Worm (Caenorhabditis elegans) whole organism, L1 larva: Measurements from ENCODE around the gene T24C12.4.

Source experiments
- F16B12.6 ChIP-seq: fragments of 150-350 bp; optimal IDR thresholded peaks from 2 replicates; lab custom pipeline; 2014; ENCODE audit warnings: missing biosample characterization, missing genetic modification characterization
- Y116A8C.19 ChIP-seq: sonication (generic microtip); optimal IDR thresholded peaks from 2 replicates; lab custom pipeline; 2016; ENCODE audit warnings: missing compliant biosample characterization, missing genetic modification characterization, borderline replicate concordance
- aha-1 ChIP-seq: fragments of 150-350 bp; optimal IDR thresholded peaks from 2 replicates; lab custom pipeline; 2014; ENCODE audit warnings: missing biosample characterization, missing genetic modification characterization
- alr-1 ChIP-seq: fragments of 200-800 bp; sonication (Bioruptor generic); optimal IDR thresholded peaks from 2 replicates; lab custom pipeline; 2018; ENCODE audit warnings: borderline replicate concordance, mild to moderate bottlenecking, missing genetic modification characterization, missing compliant biosample characterization
- aly-2 ChIP-seq: fragments of 150-350 bp; optimal IDR thresholded peaks from 2 replicates; lab custom pipeline; 2014; ENCODE audit warnings: missing biosample characterization, missing genetic modification characterization
- blmp-1 ChIP-seq: fragments of 150-350 bp; optimal IDR thresholded peaks from 2 replicates; lab custom pipeline; 2014; ENCODE audit warnings: missing biosample characterization, missing genetic modification characterization
- ceh-63 ChIP-seq: fragments of 200-800 bp; sonication (Bioruptor generic); optimal IDR thresholded peaks from 2 replicates; lab custom pipeline; 2018; ENCODE audit warnings: mild to moderate bottlenecking, missing genetic modification characterization, missing compliant biosample characterization
- ceh-88 ChIP-seq: fragments of 200-800 bp; sonication (Bioruptor generic); IDR thresholded peaks from 2 replicates; pipeline ENCODE4 v1.3.6; 2022; ENCODE audit warnings: missing genetic modification characterization, missing compliant biosample characterization
- ces-1 ChIP-seq: fragments of 150-350 bp; optimal IDR thresholded peaks from 2 replicates; lab custom pipeline; 2014; ENCODE audit warnings: missing biosample characterization, missing genetic modification reagents, missing genetic modification characterization
- dpl-1 ChIP-seq, 3 experiments: fragments of 150-350 bp in 2 of 3; sonication (generic microtip) in 1 of 3; optimal IDR thresholded peaks; 2 replicates each; lab custom pipeline; 2014 to 2017; ENCODE audit warnings: missing biosample characterization in 3 of 3, missing genetic modification characterization in 3 of 3, missing genetic modification reagents in 3 of 3
- dsc-1 ChIP-seq: sonication (generic microtip); optimal IDR thresholded peaks from 2 replicates; lab custom pipeline; 2016; ENCODE audit warnings: mild to moderate bottlenecking, missing genetic modification characterization, missing compliant biosample characterization
- efl-1 ChIP-seq, 4 experiments: fragments of 150-350 bp; optimal IDR thresholded peaks in 3 of 4; peaks in 1 of 4; 1 replicate in 1 of 4; 2 replicates in 3 of 4; lab custom pipeline; 2014; ENCODE audit warnings: missing biosample characterization in 2 of 4, missing genetic modification characterization in 2 of 4, missing genetic modification reagents in 2 of 4
- efl-3 ChIP-seq: fragments of 200-800 bp; sonication (Bioruptor generic); optimal IDR thresholded peaks from 2 replicates; lab custom pipeline; 2018; ENCODE audit warnings: mild to moderate bottlenecking, missing genetic modification characterization, missing compliant biosample characterization
- egl-27 ChIP-seq, 2 experiments: fragments of 150-350 bp in 1 of 2; sonication (generic microtip); optimal IDR thresholded peaks; 3 replicates each; lab custom pipeline; 2017 to 2018; ENCODE audit warnings: missing biosample characterization in 2 of 2, missing genetic modification characterization in 2 of 2, missing genetic modification reagents in 2 of 2
- elt-3 ChIP-seq, 6 experiments: fragments of 150-350 bp in 1 of 6; sonication (generic microtip); optimal IDR thresholded peaks; 2 replicates each; lab custom pipeline; 2017 to 2018; ENCODE audit warnings: missing biosample characterization in 6 of 6, missing genetic modification characterization in 6 of 6, inconsistent platforms in 1 of 6
- ets-5 ChIP-seq: fragments of 200-800 bp; sonication (Bioruptor generic); IDR thresholded peaks from 2 replicates; pipeline ENCODE4 v1.3.6; 2022; ENCODE audit warnings: missing genetic modification characterization, missing compliant biosample characterization
- fkh-10 ChIP-seq: sonication (generic microtip); optimal IDR thresholded peaks from 2 replicates; lab custom pipeline; 2017; ENCODE audit warnings: missing biosample characterization, missing genetic modification reagents, missing genetic modification characterization
- fkh-8 ChIP-seq: sonication (generic microtip); optimal IDR thresholded peaks from 2 replicates; lab custom pipeline; 2016; ENCODE audit warnings: mild to moderate bottlenecking, missing genetic modification characterization, missing compliant biosample characterization
- fos-1 ChIP-seq: fragments of 150-350 bp; optimal IDR thresholded peaks from 2 replicates; lab custom pipeline; 2014; ENCODE audit warnings: missing biosample characterization, missing genetic modification characterization
- grh-1 ChIP-seq: fragments of 200-800 bp; sonication (Bioruptor generic); IDR thresholded peaks from 2 replicates; pipeline ENCODE4 v1.3.6; 2022; ENCODE audit warnings: missing genetic modification reagents, missing genetic modification characterization, missing compliant biosample characterization
- hlh-17 ChIP-seq: fragments of 200-800 bp; sonication (Bioruptor generic); optimal IDR thresholded peaks from 2 replicates; lab custom pipeline; 2018; ENCODE audit warnings: missing genetic modification characterization, mild to moderate bottlenecking, missing compliant biosample characterization, moderate library complexity, borderline replicate concordance
- hlh-4 ChIP-seq: sonication (generic microtip); optimal IDR thresholded peaks from 2 replicates; lab custom pipeline; 2016; ENCODE audit warnings: mild to moderate bottlenecking, missing genetic modification characterization, missing compliant biosample characterization
- hpl-2 ChIP-seq: fragments of 150-350 bp; optimal IDR thresholded peaks from 2 replicates; lab custom pipeline; 2014; ENCODE audit warnings: missing biosample characterization, missing genetic modification reagents, missing genetic modification characterization
- isw-1 ChIP-seq: fragments of 200-800 bp; sonication (Bioruptor generic); IDR thresholded peaks from 2 replicates; pipeline ENCODE4 v1.3.6; 2022; ENCODE audit warnings: missing genetic modification characterization, missing compliant biosample characterization
- jun-1 ChIP-seq: fragments of 150-350 bp; optimal IDR thresholded peaks from 2 replicates; lab custom pipeline; 2014; ENCODE audit warnings: missing biosample characterization, missing genetic modification reagents, missing genetic modification characterization
- lin-13 ChIP-seq: fragments of 150-350 bp; optimal IDR thresholded peaks from 2 replicates; lab custom pipeline; 2014; ENCODE audit warnings: missing biosample characterization, missing genetic modification reagents, missing genetic modification characterization
- lin-14 ChIP-seq: fragments of 200-800 bp; sonication (Bioruptor generic); optimal IDR thresholded peaks from 2 replicates; lab custom pipeline; 2018; ENCODE audit warnings: mild to moderate bottlenecking, missing genetic modification characterization, moderate library complexity, missing compliant biosample characterization
- lir-3 ChIP-seq: sonication (generic microtip); optimal IDR thresholded peaks from 2 replicates; lab custom pipeline; 2016; ENCODE audit warnings: mild to moderate bottlenecking, missing genetic modification characterization, moderate library complexity, missing compliant biosample characterization; ENCODE audit not compliant: poor library complexity
- lsy-2 ChIP-seq, 2 experiments: fragments of 150-350 bp; optimal IDR thresholded peaks; 2 replicates each; lab custom pipeline; 2014; ENCODE audit warnings: missing biosample characterization in 2 of 2, missing genetic modification characterization in 2 of 2
- mdl-1 ChIP-seq, 2 experiments: fragments of 150-350 bp; optimal IDR thresholded peaks; 2 replicates each; lab custom pipeline; 2014 to 2017; ENCODE audit warnings: missing biosample characterization in 2 of 2, missing genetic modification characterization in 2 of 2, inconsistent platforms in 1 of 2
- mef-2 ChIP-seq: fragments of 150-350 bp; optimal IDR thresholded peaks from 2 replicates; lab custom pipeline; 2014; ENCODE audit warnings: missing biosample characterization, missing genetic modification characterization
- mep-1 ChIP-seq: fragments of 150-350 bp; optimal IDR thresholded peaks from 2 replicates; lab custom pipeline; 2014; ENCODE audit warnings: missing biosample characterization, missing genetic modification characterization
- nhr-19 ChIP-seq: fragments of 200-800 bp; sonication (Bioruptor generic); conservative IDR thresholded peaks from 2 replicates; pipeline ENCODE4 v1.3.6; 2022; ENCODE audit warnings: missing genetic modification characterization, missing compliant biosample characterization
- nhr-20 ChIP-seq: sonication (generic microtip); optimal IDR thresholded peaks from 2 replicates; lab custom pipeline; 2016; ENCODE audit warnings: mild to moderate bottlenecking, missing genetic modification characterization, missing compliant biosample characterization
- nhr-237 ChIP-seq: fragments of 150-350 bp; optimal IDR thresholded peaks from 2 replicates; lab custom pipeline; 2014; ENCODE audit warnings: missing biosample characterization, missing genetic modification characterization
- nhr-47 ChIP-seq: sonication (generic microtip); optimal IDR thresholded peaks from 2 replicates; lab custom pipeline; 2016; ENCODE audit warnings: mild to moderate bottlenecking, missing genetic modification characterization, moderate library complexity, missing compliant biosample characterization
- nhr-71 ChIP-seq: sonication (generic microtip); optimal IDR thresholded peaks from 2 replicates; lab custom pipeline; 2016; ENCODE audit warnings: mild to moderate bottlenecking, missing genetic modification characterization, moderate library complexity, missing compliant biosample characterization
- nhr-85 ChIP-seq: sonication (generic microtip); peaks from one replicate; lab custom pipeline; 2016; ENCODE audit warnings: missing genetic modification characterization, inconsistent platforms, missing compliant biosample characterization
- nhr-90 ChIP-seq: sonication (generic microtip); optimal IDR thresholded peaks from 2 replicates; lab custom pipeline; 2016; ENCODE audit warnings: mild to moderate bottlenecking, missing genetic modification characterization, missing compliant biosample characterization; ENCODE audit not compliant: poor library complexity
- pax-3 ChIP-seq: fragments of 200-800 bp; sonication (Bioruptor generic); optimal IDR thresholded peaks from 2 replicates; lab custom pipeline; 2018; ENCODE audit warnings: mild to moderate bottlenecking, missing genetic modification characterization, moderate library complexity, missing compliant biosample characterization
- pqm-1 ChIP-seq: sonication (generic microtip); optimal IDR thresholded peaks from 3 replicates; lab custom pipeline; 2017; ENCODE audit warnings: missing biosample characterization, missing genetic modification characterization
- skn-1 ChIP-seq: fragments of 150-350 bp; optimal IDR thresholded peaks from 2 replicates; lab custom pipeline; 2014; ENCODE audit warnings: missing biosample characterization, missing genetic modification characterization
- swsn-7 ChIP-seq: sonication (generic microtip); optimal IDR thresholded peaks from 2 replicates; lab custom pipeline; 2016; ENCODE audit warnings: missing genetic modification characterization, missing compliant biosample characterization
- unc-130 ChIP-seq: fragments of 150-350 bp; optimal IDR thresholded peaks from 2 replicates; lab custom pipeline; 2017; ENCODE audit warnings: missing biosample characterization, missing genetic modification characterization, inconsistent platforms
- unc-30 ChIP-seq: sonication (generic microtip); optimal IDR thresholded peaks from 2 replicates; lab custom pipeline; 2017; ENCODE audit warnings: missing biosample characterization, missing genetic modification characterization
- unc-62 ChIP-seq: fragments of 150-350 bp; optimal IDR thresholded peaks from 2 replicates; lab custom pipeline; 2014; ENCODE audit warnings: missing biosample characterization, missing genetic modification reagents, missing genetic modification characterization
- unc-98 ChIP-seq: fragments of 200-800 bp; sonication (Bioruptor generic); IDR thresholded peaks from 2 replicates; pipeline ENCODE4 v1.3.6; 2022; ENCODE audit warnings: missing genetic modification characterization, missing compliant biosample characterization
- vab-15 ChIP-seq: sonication (generic microtip); optimal IDR thresholded peaks from 2 replicates; lab custom pipeline; 2017; ENCODE audit warnings: missing genotype, mild to moderate bottlenecking, missing genetic modification characterization, missing compliant biosample characterization
- xbp-1 ChIP-seq: sonication (generic microtip); optimal IDR thresholded peaks from 2 replicates; lab custom pipeline; 2016; ENCODE audit warnings: missing genetic modification characterization, missing compliant biosample characterization
- zag-1 ChIP-seq: fragments of 150-350 bp; optimal IDR thresholded peaks from 2 replicates; lab custom pipeline; 2014; ENCODE audit warnings: missing biosample characterization, missing genetic modification characterization
- zip-4 ChIP-seq: fragments of 200-800 bp; sonication (Bioruptor generic); optimal IDR thresholded peaks from 2 replicates; lab custom pipeline; 2018; ENCODE audit warnings: mild to moderate bottlenecking, missing genetic modification characterization, moderate library complexity, missing compliant biosample characterization
- ztf-11 ChIP-seq, 2 experiments: sonication (generic microtip); optimal IDR thresholded peaks; 2 replicates each; lab custom pipeline; 2016 to 2017; ENCODE audit warnings: missing genetic modification characterization in 2 of 2, missing biosample characterization in 1 of 2, missing compliant biosample characterization in 1 of 2

T24C12.4 gene

ce11 chrX:2176361-2176880, 28.4 kb downstream of the T24C12.4 start, which contains the start of gene F48B9.8:
Gene F48B9.8, minus strand, starts transcription at chrX:2176411.
- TF ChIP-seq unc-130 (tag; lab: Kevin White, UChicago) (no peak), elt-3 (tag; optimal IDR thresholded peaks at IDR 0.05; lab: Kevin White, UChicago) (no peak), pqm-1 (no peak), aha-1 (tag; lab: Kevin White, UChicago) (no peak), vab-15 (tag; lab: Kevin White, UChicago) (no peak), dpl-1 (GFP tag; optimal IDR thresholded peaks at IDR 0.05; lab: Kevin White, UChicago) (peak in 2 of 3 experiments; percentile 4 to 28), pax-3 (tag; lab: Kevin White, UChicago) (no peak), nhr-90 (tag; lab: Kevin White, UChicago) (no peak), fkh-10 (no peak), hpl-2 (GFP tag; lab: Kevin White, UChicago) (no peak), alr-1 (tag; lab: Kevin White, UChicago) (no peak), Y116A8C.19 (no peak), lir-3 (tag; lab: Kevin White, UChicago) (no peak), swsn-7 (tag; lab: Kevin White, UChicago) (peak; percentile 43), jun-1 (no peak), lin-13 (GFP tag; lab: Kevin White, UChicago) (no peak), hlh-4 (tag; lab: Kevin White, UChicago) (no peak), fkh-8 (tag; lab: Kevin White, UChicago) (no peak), egl-27 (tag; optimal IDR thresholded peaks at IDR 0.05; lab: Kevin White, UChicago) (no peak), dsc-1 (tag; lab: Kevin White, UChicago) (no peak), hlh-17 (GFP tag; lab: Kevin White, UChicago) (no peak), nhr-71 (tag; lab: Kevin White, UChicago) (peak; percentile 36), fos-1 (tag; lab: Kevin White, UChicago) (no peak), mef-2 (tag; lab: Kevin White, UChicago) (no peak), blmp-1 (peak; percentile 40), unc-62 (GFP tag; lab: Kevin White, UChicago) (no peak), skn-1 (no peak), nhr-20 (tag; lab: Kevin White, UChicago) (no peak), isw-1 (GFP tag; lab: Robert Waterston, UW) (no peak), ets-5 (GFP tag; lab: Robert Waterston, UW) (no peak), zag-1 (tag; lab: Kevin White, UChicago) (no peak), grh-1 (GFP tag; lab: Robert Waterston, UW) (no peak), nhr-47 (tag; lab: Kevin White, UChicago) (peak; percentile 43), efl-3 (GFP tag; lab: Kevin White, UChicago) (no peak), efl-1 (optimal IDR thresholded peaks at IDR 0.05; lab: Kevin White, UChicago) (peak; percentile 7 to 20), efl-1 (GFP tag; optimal IDR thresholded peaks at IDR 0.05 in 1 of 2; lab: Kevin White, UChicago) (no peak), mep-1 (tag; lab: Kevin White, UChicago) (no peak), unc-30 (tag; lab: Kevin White, UChicago) (no peak), ceh-63 (no peak), nhr-19 (GFP tag; lab: Robert Waterston, UW) (peak; percentile 27; the same call in 1 of the 2 replicates), unc-98 (GFP tag; lab: Robert Waterston, UW) (no peak), aly-2 (no peak), mdl-1 (tag; optimal IDR thresholded peaks at IDR 0.05; lab: Kevin White, UChicago) (no peak), ceh-88 (GFP tag; lab: Robert Waterston, UW) (no peak), zip-4 (no peak), lsy-2 (tag; optimal IDR thresholded peaks at IDR 0.05; lab: Kevin White, UChicago) (peak in 1 of 2 experiments; percentile 54), nhr-237 (tag; lab: Kevin White, UChicago) (no peak), nhr-85 (tag; lab: Kevin White, UChicago) (no peak), ces-1 (GFP tag; lab: Kevin White, UChicago) (no peak), lin-14 (GFP tag; lab: Kevin White, UChicago) (no peak), F16B12.6 (tag; lab: Kevin White, UChicago) (peak; percentile 86), ztf-11 (tag; optimal IDR thresholded peaks at IDR 0.05; lab: Kevin White, UChicago) (no peak), xbp-1 (tag; lab: Kevin White, UChicago) (peak; percentile 22)
